Worm (Caenorhabditis elegans) whole organism, late embryonic: ENCODE measurements around the gene zig-13.

Experiments used
- Y22D7AL.16 ChIP-seq: sonication (generic microtip); optimal IDR thresholded peaks from 2 replicates; lab custom pipeline; 2016; ENCODE audit warnings: missing genetic modification characterization, missing compliant biosample characterization
- ceh-31 ChIP-seq: sonication (generic microtip); optimal IDR thresholded peaks from 2 replicates; lab custom pipeline; 2016; ENCODE audit warnings: missing genetic modification characterization, missing compliant biosample characterization
- dve-1 ChIP-seq: sonication (generic microtip); optimal IDR thresholded peaks from 2 replicates; lab custom pipeline; 2017; ENCODE audit warnings: antibody characterized with exemption, mild to moderate bottlenecking, missing genetic modification characterization, missing compliant biosample characterization
- elt-2 ChIP-seq: sonication (generic microtip); optimal IDR thresholded peaks from 2 replicates; lab custom pipeline; 2016; ENCODE audit warnings: missing genetic modification reagents, missing genetic modification characterization, missing compliant biosample characterization
- elt-4 ChIP-seq: sonication (generic microtip); optimal IDR thresholded peaks from 2 replicates; lab custom pipeline; 2016; ENCODE audit warnings: missing genetic modification characterization, missing compliant biosample characterization
- eyg-1 ChIP-seq: sonication (generic microtip); optimal IDR thresholded peaks from 2 replicates; lab custom pipeline; 2016; ENCODE audit warnings: missing genotype, missing genetic modification characterization, missing compliant biosample characterization
- fkh-6 ChIP-seq: sonication (generic microtip); optimal IDR thresholded peaks from 2 replicates; lab custom pipeline; 2016; ENCODE audit warnings: missing genetic modification characterization, missing compliant biosample characterization
- hlh-15 ChIP-seq: sonication (generic microtip); optimal IDR thresholded peaks from 2 replicates; lab custom pipeline; 2016; ENCODE audit warnings: missing genetic modification characterization, missing compliant biosample characterization
- odd-2 ChIP-seq: sonication (generic microtip); optimal IDR thresholded peaks from 2 replicates; lab custom pipeline; 2017; ENCODE audit warnings: antibody characterized with exemption, mild to moderate bottlenecking, missing genetic modification characterization, missing compliant biosample characterization
- pha-2 ChIP-seq: sonication (generic microtip); optimal IDR thresholded peaks from 2 replicates; lab custom pipeline; 2017; ENCODE audit warnings: mild to moderate bottlenecking, missing genetic modification characterization, missing compliant biosample characterization
- sdc-2 ChIP-seq: sonication (generic microtip); optimal IDR thresholded peaks from 2 replicates; lab custom pipeline; 2016; ENCODE audit warnings: missing genotype, missing genetic modification characterization, missing compliant biosample characterization

ce11 chrIII:187829-188228, 31.3 kb upstream of the zig-13 start, which contains the start of gene mxl-2:
- TF ChIP-seq sdc-2 (tag; lab: Kevin White, UChicago): no peak
- no peak for TF ChIP-seq odd-2
- TF ChIP-seq elt-2 (tag; lab: Kevin White, UChicago): no peak
- TF ChIP-seq eyg-1 (tag; lab: Kevin White, UChicago): no peak
- no peak for TF ChIP-seq pha-2 (tag; lab: Kevin White, UChicago)
- no peak for TF ChIP-seq hlh-15 (tag; lab: Kevin White, UChicago)
- no peak for TF ChIP-seq fkh-6 (tag; lab: Kevin White, UChicago)
- no peak for TF ChIP-seq ceh-31 (tag; lab: Kevin White, UChicago)
- TF ChIP-seq elt-4: no peak
- no peak for TF ChIP-seq Y22D7AL.16 (tag; lab: Kevin White, UChicago)
- no peak for TF ChIP-seq dve-1 (tag; lab: Kevin White, UChicago)
